Worm (Caenorhabditis elegans) whole organism, L4 larva: ENCODE results near the gene samp-1.

Experiments used
- ZK546.5 ChIP-seq, 2 experiments: sonication (generic microtip); optimal IDR thresholded peaks; 2 replicates each; lab custom pipeline; 2017; ENCODE audit warnings: missing biosample characterization in 2 of 2, missing genetic modification characterization in 2 of 2
- ama-1 ChIP-seq: fragments of 150-350 bp; optimal IDR thresholded peaks from 2 replicates; lab custom pipeline; 2014; ENCODE audit warnings: inconsistent platforms, mixed read lengths
- ceh-20 ChIP-seq: fragments of 200-800 bp; sonication (Bioruptor generic); IDR thresholded peaks from 2 replicates; pipeline ENCODE4 v1.3.6; 2022; ENCODE audit warnings: missing genetic modification reagents, missing genetic modification characterization, missing compliant biosample characterization
- duxl-1 ChIP-seq: sonication (generic microtip); optimal IDR thresholded peaks from 2 replicates; lab custom pipeline; 2016; ENCODE audit warnings: mild to moderate bottlenecking, missing genetic modification characterization, moderate library complexity, missing compliant biosample characterization; ENCODE audit not compliant: poor library complexity
- hlh-30 ChIP-seq: sonication (generic microtip); optimal IDR thresholded peaks from 2 replicates; lab custom pipeline; 2017; ENCODE audit warnings: antibody characterized with exemption, mild to moderate bottlenecking, missing genetic modification characterization, missing compliant biosample characterization; ENCODE audit not compliant: insufficient read depth
- pha-4 ChIP-seq, 2 experiments: fragments of 150-350 bp in 1 of 2; fragments of 200-800 bp in 1 of 2; sonication (Bioruptor generic) in 1 of 2; IDR thresholded peaks in 1 of 2; optimal IDR thresholded peaks in 1 of 2; 2 replicates each; pipeline versions ENCODE4 v1.3.6 to Lab custom; 2014 to 2022; ENCODE audit warnings: missing genetic modification characterization in 2 of 2, missing genetic modification reagents in 2 of 2, missing biosample characterization in 1 of 2, missing compliant biosample characterization in 1 of 2
- pqm-1 ChIP-seq: sonication (generic microtip); optimal IDR thresholded peaks from 2 replicates; lab custom pipeline; 2017; ENCODE audit warnings: missing biosample characterization, missing genetic modification characterization
- snpc-4 ChIP-seq: fragments of 150-350 bp; optimal IDR thresholded peaks from 2 replicates; lab custom pipeline; 2014; ENCODE audit warnings: missing biosample characterization, missing genetic modification characterization
- ztf-11 ChIP-seq: fragments of 150-350 bp; optimal IDR thresholded peaks from 2 replicates; lab custom pipeline; 2014; ENCODE audit warnings: missing biosample characterization, missing genetic modification characterization

ce11 chrII:11347878-11348556 lies 45.3 kb downstream of the samp-1 start, which contains the start of the genes B0491.6 and pigm-1:
- no peak for TF ChIP-seq ztf-11 (tag; lab: Kevin White, UChicago)
- TF ChIP-seq ceh-20 = no peak
- no peak for TF ChIP-seq pha-4 (GFP tag; IDR thresholded peaks at IDR 0.05; lab: Robert Waterston, UW)
- TF ChIP-seq pha-4 (tag; optimal IDR thresholded peaks at IDR 0.05; lab: Kevin White, UChicago) = no peak
- TF ChIP-seq duxl-1 = no peak
- TF ChIP-seq pqm-1 (tag; lab: Kevin White, UChicago) = no peak
- no peak for TF ChIP-seq ama-1 (lab: Kevin White, UChicago)
- no peak for TF ChIP-seq snpc-4 (tag; lab: Kevin White, UChicago)
- TF ChIP-seq ZK546.5 (tag; optimal IDR thresholded peaks at IDR 0.05; lab: Kevin White, UChicago) = no peak
- TF ChIP-seq hlh-30 (tag; lab: Kevin White, UChicago) = peak; percentile 90
